Fruit fly (Drosophila melanogaster): ENCODE measurements around the gene Tudor-SN.

Tudor-SN gene

dm6 chr3L:223019-223902 lies 40.9 kb downstream of the Tudor-SN start, which contains the start of the genes pyx and CG33229 (continued):
- peak; percentile 59 for TF ChIP-seq trh (GFP tag; optimal IDR thresholded peaks at IDR 0.05)
- peak; percentile 80 for TF ChIP-seq CG12769 (tag; optimal IDR thresholded peaks at IDR 0.05)
- peak; percentile 85 for TF ChIP-seq Mrtf (GFP tag; IDR thresholded peaks at IDR 0.05)
- TF ChIP-seq CG12219 (GFP tag; optimal IDR thresholded peaks at IDR 0.05), result peak; percentile 61
- peak; percentile 83 for TF ChIP-seq CG7786 (GFP tag; optimal IDR thresholded peaks at IDR 0.05)
- TF ChIP-seq her (GFP tag; optimal IDR thresholded peaks at IDR 0.05), result peak; percentile 28
- TF ChIP-seq CG5180 (GFP tag; optimal IDR thresholded peaks at IDR 0.05), result peak; percentile 73
- peak; percentile 81 for TF ChIP-seq fd3F (GFP tag; optimal IDR thresholded peaks at IDR 0.05)
- peak; percentile 77 for TF ChIP-seq ems (GFP tag; optimal IDR thresholded peaks at IDR 0.05)
- TF ChIP-seq CG13296 (GFP tag; optimal IDR thresholded peaks at IDR 0.05), result peak; percentile 77
- peak; percentile 87 for TF ChIP-seq Ptx1 (GFP tag; IDR thresholded peaks at IDR 0.05)
- no peak for TF ChIP-seq CG42726 (GFP tag; IDR thresholded peaks at IDR 0.05; ENCODE audit: partially characterized antibody)
- peak; percentile 38; the same call in 1 of the 2 replicates for TF ChIP-seq dimm (GFP tag; IDR thresholded peaks at IDR 0.05)
- TF ChIP-seq cas (GFP tag; IDR thresholded peaks at IDR 0.05), result peak; percentile 88
- no peak for TF ChIP-seq bigmax (GFP tag; optimal IDR thresholded peaks at IDR 0.05)
- TF ChIP-seq CG13424 (tag; optimal IDR thresholded peaks at IDR 0.05), result peak; percentile 87
- no peak for TF ChIP-seq pita (GFP tag; optimal IDR thresholded peaks at IDR 0.05)
- no peak for TF ChIP-seq Eip74EF (GFP tag; optimal IDR thresholded peaks at IDR 0.05)
- peak; percentile 75 for TF ChIP-seq H2.0 (GFP tag; IDR thresholded peaks at IDR 0.05)
- peak; percentile 45 for TF ChIP-seq NK7.1 (GFP tag; optimal IDR thresholded peaks at IDR 0.05)
- peak; percentile 83 for TF ChIP-seq CG10654 (GFP tag; optimal IDR thresholded peaks at IDR 0.05)
- TF ChIP-seq CG9609 (GFP tag; optimal IDR thresholded peaks at IDR 0.05), result peak; percentile 88
- peak; percentile 67 for TF ChIP-seq CG1603 (tag; optimal IDR thresholded peaks at IDR 0.05)
- TF ChIP-seq CG8359 (GFP tag; optimal IDR thresholded peaks at IDR 0.05; ENCODE audit: borderline replicate concordance), result peak; percentile 77
- peak; percentile 67 to 85 for TF ChIP-seq Pdp1 (GFP tag; optimal IDR thresholded peaks at IDR 0.05)
- peak; percentile 78 for TF ChIP-seq Sox102F (GFP tag; optimal IDR thresholded peaks at IDR 0.05)
- 0 out of 2 replicates have a peak, but pooled peaks have one; percentile 21 for TF ChIP-seq CG10959 (GFP tag; IDR thresholded peaks at IDR 0.05)
- peak; percentile 73 for TF ChIP-seq CG10979 (tag; optimal IDR thresholded peaks at IDR 0.05)
- no peak for TF ChIP-seq NC2α (GFP tag; optimal IDR thresholded peaks at IDR 0.05)
- TF ChIP-seq CG10431 (GFP tag; optimal IDR thresholded peaks at IDR 0.05), result peak; percentile 78
- peak; percentile 99 for TF ChIP-seq Ets65A (GFP tag)
- TF ChIP-seq CG13287 (GFP tag; IDR thresholded peaks at IDR 0.05; ENCODE audit: partially characterized antibody), result peak; percentile 28; the same call in 1 of the 2 replicates
- TF ChIP-seq ham (GFP tag; IDR thresholded peaks at IDR 0.05), result peak; percentile 18; the same call in 1 of the 2 replicates
- peak; percentile 78 for TF ChIP-seq shn (GFP tag; optimal IDR thresholded peaks at IDR 0.05)
- TF ChIP-seq NFAT (GFP tag; IDR thresholded peaks at IDR 0.05), result peak; percentile 89
- no peak for TF ChIP-seq Kr (GFP tag; optimal IDR thresholded peaks at IDR 0.05)
- TF ChIP-seq CG5245 (GFP tag; optimal IDR thresholded peaks at IDR 0.05), result peak; percentile 41
- peak; percentile 82 for TF ChIP-seq Ssrp (tag; optimal IDR thresholded peaks at IDR 0.05)
- TF ChIP-seq Spps (tag; optimal IDR thresholded peaks at IDR 0.05), result no peak
- peak; percentile 61 for TF ChIP-seq CG2116 (GFP tag; optimal IDR thresholded peaks at IDR 0.05)
- peak; percentile 94 for TF ChIP-seq CG9932 (GFP tag; IDR thresholded peaks at IDR 0.05)
- TF ChIP-seq repo (GFP tag; optimal IDR thresholded peaks at IDR 0.05), result peak; percentile 57
- TF ChIP-seq CG6654 (GFP tag; optimal IDR thresholded peaks at IDR 0.05), result peak; percentile 69
- TF ChIP-seq aop (GFP tag; IDR thresholded peaks at IDR 0.05), result peak; percentile 70
- TF ChIP-seq Opbp (GFP tag; IDR thresholded peaks at IDR 0.05; ENCODE audit: partially characterized antibody), result no peak
- peak; percentile 7 for TF ChIP-seq nom (GFP tag; optimal IDR thresholded peaks at IDR 0.05)
- TF ChIP-seq crp (GFP tag; optimal IDR thresholded peaks at IDR 0.05), result peak in 1 of 2 experiments; percentile 30
